Fruit fly (Drosophila melanogaster) S2 (cell line): ENCODE results near the gene Nepl6.

Experiments
- CG8478 ChIP-seq: fragments of >200 bp; optimal IDR thresholded peaks from 2 replicates; lab custom pipeline; 2018
- CTCF ChIP-seq, 2 experiments: fragments of >200 bp; optimal IDR thresholded peaks; 2 replicates each; lab custom pipeline; 2018

dm6 chr2L:6338367-6338975, 46.8 kb downstream of the Nepl6 start, which contains the start of the genes Pez and Cpr:
- TF ChIP-seq CTCF (optimal IDR thresholded peaks at IDR 0.05; lab: Kevin White, UChicago) (peak; percentile 94 to 98), CG8478 (lab: Kevin White, UChicago) (no peak)
